Worm (Caenorhabditis elegans) whole organism, L2 larva: Measurements from ENCODE around the gene T10H9.8.

Experiments used
- lin-13 ChIP-seq: fragments of 150-350 bp; optimal IDR thresholded peaks from 2 replicates; lab custom pipeline; 2014; ENCODE audit warnings: missing biosample characterization, missing genetic modification reagents, missing genetic modification characterization
- unc-39 ChIP-seq: fragments of 150-350 bp; optimal IDR thresholded peaks from 2 replicates; lab custom pipeline; 2014; ENCODE audit warnings: missing biosample characterization, missing genetic modification characterization

- TF ChIP-seq unc-39 (tag; lab: Kevin White, UChicago) (no peak), lin-13 (GFP tag; lab: Kevin White, UChicago) (no peak)
Observed at ce11 chrV:6697552-6697951, 45.4 kb downstream of the T10H9.8 start, which contains the start of gene W02F12.2.
